Worm (Caenorhabditis elegans) whole organism, L4 larva: Measurements from ENCODE around the gene T14B4.20.
A peak's percentile ranks its signal among the peaks of the same experiment; 100 is the strongest.

Source experiments
- T20F7.1 ChIP-seq: fragments of 200-800 bp; sonication (Bioruptor generic); optimal IDR thresholded peaks from 2 replicates; lab custom pipeline; 2018; ENCODE audit warnings: mild to moderate bottlenecking, missing genetic modification characterization, missing compliant biosample characterization
- Y48G9A.11 ChIP-seq: fragments of 200-800 bp; sonication (Bioruptor generic); IDR thresholded peaks from 2 replicates; pipeline ENCODE4 v1.3.6; 2022; ENCODE audit warnings: missing genetic modification reagents, missing genetic modification characterization, missing compliant biosample characterization
- Y5F2A.4 ChIP-seq: fragments of 200-800 bp; sonication (Bioruptor generic); optimal IDR thresholded peaks from 2 replicates; lab custom pipeline; 2018; ENCODE audit warnings: mild to moderate bottlenecking, missing genetic modification characterization, missing compliant biosample characterization
- Y75B8A.6 ChIP-seq: fragments of 200-800 bp; sonication (Bioruptor generic); IDR thresholded peaks from 2 replicates; pipeline ENCODE4 v1.3.6; 2022; ENCODE audit warnings: missing genetic modification reagents, missing genetic modification characterization, missing compliant biosample characterization
- ZK546.5 ChIP-seq, 2 experiments: sonication (generic microtip); optimal IDR thresholded peaks; 2 replicates each; lab custom pipeline; 2017; ENCODE audit warnings: missing biosample characterization in 2 of 2, missing genetic modification characterization in 2 of 2
- attf-4 ChIP-seq: sonication (generic microtip); optimal IDR thresholded peaks from 3 replicates; lab custom pipeline; 2017; ENCODE audit warnings: missing biosample characterization, missing genetic modification characterization
- ceh-20 ChIP-seq: fragments of 200-800 bp; sonication (Bioruptor generic); IDR thresholded peaks from 2 replicates; pipeline ENCODE4 v1.3.6; 2022; ENCODE audit warnings: missing genetic modification reagents, missing genetic modification characterization, missing compliant biosample characterization
- ceh-28 ChIP-seq: fragments of 150-350 bp; optimal IDR thresholded peaks from 2 replicates; lab custom pipeline; 2014; ENCODE audit warnings: missing biosample characterization, missing genetic modification reagents, missing genetic modification characterization
- ceh-32 ChIP-seq: sonication (generic microtip); optimal IDR thresholded peaks from 2 replicates; lab custom pipeline; 2016; ENCODE audit warnings: mild to moderate bottlenecking, missing genetic modification characterization, missing compliant biosample characterization; ENCODE audit not compliant: poor library complexity
- ctbp-1 ChIP-seq: fragments of 200-800 bp; sonication (Bioruptor generic); IDR thresholded peaks from 2 replicates; pipeline ENCODE4 v1.3.6; 2022; ENCODE audit warnings: missing genetic modification reagents, missing genetic modification characterization, missing compliant biosample characterization
- daf-12 ChIP-seq: fragments of 150-350 bp; optimal IDR thresholded peaks from 2 replicates; lab custom pipeline; 2014; ENCODE audit warnings: missing biosample characterization, missing genetic modification reagents, missing genetic modification characterization
- daf-16 ChIP-seq, 3 experiments: sonication (generic microtip); optimal IDR thresholded peaks; 2 replicates each; lab custom pipeline; 2016 to 2017; ENCODE audit warnings: missing genetic modification characterization in 3 of 3, missing genetic modification reagents in 3 of 3, mild to moderate bottlenecking in 2 of 3, missing compliant biosample characterization in 2 of 3, missing biosample characterization in 1 of 3, moderate library complexity in 1 of 3
- daf-8 ChIP-seq: fragments of 200-800 bp; sonication (Bioruptor generic); IDR thresholded peaks from 2 replicates; pipeline ENCODE4 v1.3.6; 2022; ENCODE audit warnings: missing genetic modification characterization, missing compliant biosample characterization
- dmd-6 ChIP-seq: fragments of 200-800 bp; sonication (Bioruptor generic); IDR thresholded peaks from 2 replicates; pipeline ENCODE4 v1.3.6; 2022; ENCODE audit warnings: missing genetic modification reagents, missing genetic modification characterization, missing compliant biosample characterization
- dmd-8 ChIP-seq: fragments of 200-800 bp; sonication (Bioruptor generic); IDR thresholded peaks from 2 replicates; pipeline ENCODE4 v1.3.6; 2022; ENCODE audit warnings: missing genetic modification characterization, missing compliant biosample characterization
- dmd-9 ChIP-seq: fragments of 200-800 bp; sonication (Bioruptor generic); IDR thresholded peaks from 2 replicates; pipeline ENCODE4 v1.3.6; 2022; ENCODE audit warnings: missing genetic modification reagents, missing genetic modification characterization, missing compliant biosample characterization
- dve-1 ChIP-seq: sonication (generic microtip); optimal IDR thresholded peaks from 2 replicates; lab custom pipeline; 2017; ENCODE audit warnings: antibody characterized with exemption, mild to moderate bottlenecking, missing genetic modification characterization, missing compliant biosample characterization; ENCODE audit not compliant: insufficient read depth
- egl-43 ChIP-seq: fragments of 200-800 bp; sonication (Bioruptor generic); IDR thresholded peaks from 2 replicates; pipeline ENCODE4 v1.3.6; 2022; ENCODE audit warnings: missing genetic modification reagents, missing genetic modification characterization, missing compliant biosample characterization
- fkh-10 ChIP-seq: fragments of 150-350 bp; optimal IDR thresholded peaks from 2 replicates; lab custom pipeline; 2014; ENCODE audit warnings: missing biosample characterization, missing genetic modification reagents, missing genetic modification characterization
- hlh-11 ChIP-seq: fragments of 200-800 bp; sonication (Bioruptor generic); optimal IDR thresholded peaks from 2 replicates; lab custom pipeline; 2018; ENCODE audit warnings: mild to moderate bottlenecking, missing genetic modification characterization, missing compliant biosample characterization
- hlh-30 ChIP-seq: sonication (generic microtip); optimal IDR thresholded peaks from 2 replicates; lab custom pipeline; 2017; ENCODE audit warnings: antibody characterized with exemption, mild to moderate bottlenecking, missing genetic modification characterization, missing compliant biosample characterization; ENCODE audit not compliant: insufficient read depth
- lim-7 ChIP-seq: fragments of 200-800 bp; sonication (Bioruptor generic); IDR thresholded peaks from 2 replicates; pipeline ENCODE4 v1.3.6; 2022; ENCODE audit warnings: missing genetic modification characterization, missing compliant biosample characterization
- lin-1 ChIP-seq: fragments of 200-800 bp; sonication (Bioruptor generic); IDR thresholded peaks from 2 replicates; pipeline ENCODE4 v1.3.6; 2022; ENCODE audit warnings: missing genetic modification reagents, missing genetic modification characterization, missing compliant biosample characterization
- lin-29 ChIP-seq: fragments of 200-800 bp; sonication (Bioruptor generic); IDR thresholded peaks from 2 replicates; pipeline ENCODE4 v1.3.6; 2022; ENCODE audit warnings: missing genetic modification reagents, missing genetic modification characterization, missing compliant biosample characterization
- lin-39 ChIP-seq: fragments of 150-350 bp; optimal IDR thresholded peaks from 2 replicates; lab custom pipeline; 2014; ENCODE audit warnings: missing biosample characterization, missing genetic modification reagents, missing genetic modification characterization
- lsy-2 ChIP-seq, 2 experiments: fragments of 150-350 bp in 1 of 2; sonication (generic microtip) in 1 of 2; optimal IDR thresholded peaks; 2 replicates each; lab custom pipeline; 2014 to 2017; ENCODE audit warnings: missing biosample characterization in 2 of 2, missing genetic modification characterization in 2 of 2
- mdl-1 ChIP-seq, 2 experiments: fragments of 150-350 bp in 1 of 2; sonication (generic microtip) in 1 of 2; optimal IDR thresholded peaks; 2 replicates each; lab custom pipeline; 2014 to 2017; ENCODE audit warnings: missing biosample characterization in 2 of 2, missing genetic modification characterization in 2 of 2
- mdt-29 ChIP-seq: fragments of 200-800 bp; sonication (Bioruptor generic); IDR thresholded peaks from 2 replicates; pipeline ENCODE4 v1.3.6; 2022; ENCODE audit warnings: missing genetic modification reagents, missing genetic modification characterization, missing compliant biosample characterization
- nhr-11 ChIP-seq: fragments of 150-350 bp; optimal IDR thresholded peaks from 2 replicates; lab custom pipeline; 2014; ENCODE audit warnings: missing biosample characterization, missing genetic modification characterization
- nhr-28 ChIP-seq: fragments of 150-350 bp; optimal IDR thresholded peaks from 2 replicates; lab custom pipeline; 2014; ENCODE audit warnings: missing biosample characterization, missing genetic modification characterization
- nhr-48 ChIP-seq: sonication (generic microtip); optimal IDR thresholded peaks from 2 replicates; lab custom pipeline; 2016; ENCODE audit warnings: mild to moderate bottlenecking, missing genetic modification characterization, missing compliant biosample characterization
- php-3 ChIP-seq: fragments of 200-800 bp; sonication (Bioruptor generic); IDR thresholded peaks from 2 replicates; pipeline ENCODE4 v1.3.6; 2022; ENCODE audit warnings: missing genetic modification reagents, missing genetic modification characterization, missing compliant biosample characterization
- pqm-1 ChIP-seq: sonication (generic microtip); optimal IDR thresholded peaks from 2 replicates; lab custom pipeline; 2017; ENCODE audit warnings: missing biosample characterization, missing genetic modification characterization
- saeg-2 ChIP-seq: fragments of 200-800 bp; sonication (Bioruptor generic); IDR thresholded peaks from 2 replicates; pipeline ENCODE4 v1.3.6; 2022; ENCODE audit warnings: missing genetic modification reagents, missing genetic modification characterization, missing compliant biosample characterization
- sdz-12 ChIP-seq: fragments of 200-800 bp; sonication (Bioruptor generic); optimal IDR thresholded peaks from 2 replicates; lab custom pipeline; 2018; ENCODE audit warnings: mild to moderate bottlenecking, missing genetic modification characterization, missing compliant biosample characterization
- snpc-4 ChIP-seq: fragments of 150-350 bp; optimal IDR thresholded peaks from 2 replicates; lab custom pipeline; 2014; ENCODE audit warnings: missing biosample characterization, missing genetic modification characterization
- spr-3 ChIP-seq: fragments of 200-800 bp; sonication (Bioruptor generic); optimal IDR thresholded peaks from 2 replicates; lab custom pipeline; 2018; ENCODE audit warnings: mild to moderate bottlenecking, missing genetic modification characterization, missing compliant biosample characterization
- unc-62 ChIP-seq, 3 experiments: fragments of 150-350 bp in 1 of 3; sonication (generic microtip); optimal IDR thresholded peaks in 2 of 3; peaks in 1 of 3; 1 replicate in 1 of 3; 2 replicates in 2 of 3; lab custom pipeline; 2014 to 2017; ENCODE audit warnings: missing biosample characterization in 3 of 3, missing genetic modification characterization in 3 of 3, missing genetic modification reagents in 3 of 3, missing genotype in 1 of 3
- vab-7 ChIP-seq: fragments of 200-800 bp; sonication (Bioruptor generic); IDR thresholded peaks from 2 replicates; pipeline ENCODE4 v1.3.6; 2022; ENCODE audit warnings: missing genetic modification reagents, missing genetic modification characterization, missing compliant biosample characterization
- zfp-3 ChIP-seq: fragments of 200-800 bp; sonication (Bioruptor generic); conservative IDR thresholded peaks from 2 replicates; pipeline ENCODE4 v1.3.6; 2022; ENCODE audit warnings: missing genetic modification reagents, missing genetic modification characterization, missing compliant biosample characterization

The T14B4.20 gene

DNA sequence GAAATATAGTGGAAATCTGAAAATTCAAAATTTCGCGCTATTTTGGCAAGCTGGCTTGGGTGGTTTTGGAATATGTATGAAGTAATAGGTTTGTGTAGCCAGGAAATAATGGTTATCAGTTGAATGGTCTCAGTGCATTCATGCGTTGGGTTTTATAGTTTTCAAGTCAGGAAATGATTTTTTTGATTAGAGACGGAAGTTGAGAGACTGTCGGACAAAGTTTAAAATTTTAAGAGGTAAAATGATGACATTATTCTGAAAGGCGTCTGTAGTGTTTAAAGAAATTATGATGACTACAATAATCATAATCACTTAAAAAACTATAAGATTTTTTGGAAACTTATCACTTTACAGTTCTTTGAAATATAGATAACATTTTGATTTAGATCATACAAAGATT lies 15.2 kb upstream of the T14B4.20 start, which contains the start of gene C18H9.6:
Gene C18H9.6 (minus strand): TSS at position 129 of the 400 bp plus-strand sequence.
- peak; percentile 73 for TF ChIP-seq pqm-1
- TF ChIP-seq nhr-48 (tag; lab: Kevin White, UChicago): peak; percentile 57
- TF ChIP-seq dve-1: peak; percentile 80
- TF ChIP-seq lin-1 (GFP tag; lab: Robert Waterston, UW): peak; percentile 77
- TF ChIP-seq nhr-28 (tag; lab: Kevin White, UChicago): peak; percentile 83
- peak; percentile 91 for TF ChIP-seq dmd-6
- no peak for TF ChIP-seq vab-7
- TF ChIP-seq snpc-4 (tag; lab: Kevin White, UChicago): no peak
- peak; percentile 79 for TF ChIP-seq php-3 (GFP tag; lab: Robert Waterston, UW)
- TF ChIP-seq T20F7.1: peak; percentile 1
- TF ChIP-seq hlh-11 (tag; lab: Kevin White, UChicago): peak; percentile 58
- TF ChIP-seq sdz-12 (GFP tag; lab: Kevin White, UChicago): no peak

DNA sequence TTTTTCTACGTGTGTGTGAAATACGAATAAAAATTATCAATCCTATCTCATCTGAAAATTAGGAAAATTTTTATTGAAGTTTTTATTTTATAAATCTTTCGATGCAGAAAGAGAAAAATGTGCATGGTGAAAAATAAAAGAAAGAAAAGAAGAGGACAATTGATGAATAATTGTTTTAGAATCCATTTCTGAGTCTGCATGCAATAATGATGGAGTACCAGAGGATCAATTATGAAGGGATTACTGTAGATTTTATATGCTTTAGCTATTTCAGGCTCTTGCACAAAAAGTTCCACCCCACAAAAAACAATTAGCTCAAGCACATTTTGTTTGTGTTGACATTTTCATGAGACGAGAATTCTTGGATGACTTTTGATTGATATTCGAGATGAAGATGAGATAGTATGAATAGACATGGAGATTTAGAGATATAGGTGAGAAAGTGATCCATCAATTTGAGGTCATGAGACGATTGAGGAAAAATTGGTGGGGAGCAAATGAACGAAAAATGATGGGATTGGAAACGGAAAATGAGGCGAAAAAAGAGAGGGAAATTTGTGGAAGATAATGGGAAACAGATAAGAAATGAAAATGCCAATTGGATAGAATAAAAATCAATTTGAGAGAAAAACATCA lies 11.0 kb upstream of the T14B4.20 start, which contains the start of gene rpy-1:
Gene rpy-1 (minus strand): TSS at position 51 of the 636 bp plus-strand sequence.
- TF ChIP-seq hlh-30 (tag; lab: Kevin White, UChicago): peak; percentile 20
- TF ChIP-seq Y75B8A.6 (GFP tag; lab: Robert Waterston, UW): no peak
- no peak for TF ChIP-seq lim-7 (GFP tag; lab: Robert Waterston, UW)
- TF ChIP-seq hlh-11 (tag; lab: Kevin White, UChicago): peak; percentile 9
- TF ChIP-seq dmd-8 (GFP tag; lab: Robert Waterston, UW): no peak
- TF ChIP-seq mdl-1 (tag; optimal IDR thresholded peaks at IDR 0.05; lab: Kevin White, UChicago): no peak
- peak in 1 of 2 experiments; percentile 97 for TF ChIP-seq unc-62 (GFP tag; optimal IDR thresholded peaks at IDR 0.05 in 1 of 2; lab: Kevin White, UChicago)
- no peak for TF ChIP-seq unc-62 (tag; optimal IDR thresholded peaks at IDR 0.05; lab: Kevin White, UChicago)
- TF ChIP-seq daf-12 (tag; lab: Kevin White, UChicago): no peak
- peak in 1 of 2 experiments; percentile 29 for TF ChIP-seq lsy-2 (tag; optimal IDR thresholded peaks at IDR 0.05; lab: Kevin White, UChicago)
- peak in 1 of 2 experiments; percentile 87 for TF ChIP-seq daf-16 (GFP tag; optimal IDR thresholded peaks at IDR 0.05; lab: Kevin White, UChicago)
- TF ChIP-seq daf-16 (tag; optimal IDR thresholded peaks at IDR 0.05; lab: Kevin White, UChicago): no peak
- TF ChIP-seq ceh-20: 0 out of 2 replicates have a peak, but pooled peaks have one; percentile 28
- peak; percentile 43 for TF ChIP-seq nhr-11 (tag; lab: Kevin White, UChicago)
- no peak for TF ChIP-seq mdt-29
- TF ChIP-seq dmd-9: no peak
- no peak for TF ChIP-seq nhr-28 (tag; lab: Kevin White, UChicago)
- TF ChIP-seq daf-8 (GFP tag; lab: Robert Waterston, UW): no peak

ce11 chrII:6706552-6707091 lies 10.1 kb upstream of the T14B4.20 start:
- TF ChIP-seq sdz-12 (GFP tag; lab: Kevin White, UChicago) (no peak), ctbp-1 (GFP tag; lab: Robert Waterston, UW) (0 out of 2 replicates have a peak, but pooled peaks have one; percentile 16), unc-62 (GFP tag; optimal IDR thresholded peaks at IDR 0.05 in 1 of 2; lab: Kevin White, UChicago) (peak in 1 of 2 experiments; percentile 67), unc-62 (tag; optimal IDR thresholded peaks at IDR 0.05; lab: Kevin White, UChicago) (no peak), lin-39 (tag; lab: Kevin White, UChicago) (no peak), fkh-10 (GFP tag; lab: Kevin White, UChicago) (peak; percentile 39)

ce11 chrII:6707496-6708260 lies 9.0 kb upstream of the T14B4.20 start:
- TF ChIP-seq daf-8 (GFP tag; lab: Robert Waterston, UW) (no peak), attf-4 (no peak), ceh-28 (tag; lab: Kevin White, UChicago) (no peak), nhr-48 (tag; lab: Kevin White, UChicago) (no peak), ceh-20 (peak; percentile 66; the same call in 1 of the 2 replicates), Y48G9A.11 (GFP tag; lab: Robert Waterston, UW) (no peak), spr-3 (no peak), ceh-32 (tag; lab: Kevin White, UChicago) (no peak), zfp-3 (no peak), egl-43 (GFP tag; lab: Robert Waterston, UW) (0 out of 2 replicates have a peak, but pooled peaks have one; percentile 35), ZK546.5 (tag; optimal IDR thresholded peaks at IDR 0.05; lab: Kevin White, UChicago) (no peak), lin-1 (GFP tag; lab: Robert Waterston, UW) (no peak), Y5F2A.4 (GFP tag; lab: Kevin White, UChicago) (no peak), lin-29 (GFP tag; lab: Robert Waterston, UW) (no peak), saeg-2 (no peak), dmd-6 (0 out of 2 replicates have a peak, but pooled peaks have one; percentile 18)
